Worm (Caenorhabditis elegans) whole organism, mixed stage, embryonic: ENCODE measurements around the gene vms-1.

Experiments used
- blmp-1 ChIP-seq: fragments of 150-350 bp; optimal IDR thresholded peaks from 2 replicates; lab custom pipeline; 2014; ENCODE audit warnings: missing biosample characterization, missing genetic modification characterization
- ces-1 ChIP-seq: fragments of 150-350 bp; optimal IDR thresholded peaks from 2 replicates; lab custom pipeline; 2014; ENCODE audit warnings: missing biosample characterization, missing genetic modification reagents, missing genetic modification characterization
- cnd-1 ChIP-seq: fragments of 200-800 bp; sonication (Bioruptor generic); optimal IDR thresholded peaks from 2 replicates; lab custom pipeline; 2018; ENCODE audit warnings: mild to moderate bottlenecking, missing genetic modification characterization, missing compliant biosample characterization
- lin-13 ChIP-seq: fragments of 150-350 bp; optimal IDR thresholded peaks from 2 replicates; lab custom pipeline; 2014; ENCODE audit warnings: missing biosample characterization, missing genetic modification characterization
- mep-1 ChIP-seq: fragments of 150-350 bp; optimal IDR thresholded peaks from 2 replicates; lab custom pipeline; 2017; ENCODE audit warnings: missing biosample characterization, missing genetic modification reagents, missing genetic modification characterization, inconsistent platforms
- nhr-12 ChIP-seq: fragments of 150-350 bp; optimal IDR thresholded peaks from 2 replicates; lab custom pipeline; 2014; ENCODE audit warnings: missing biosample characterization, missing genetic modification characterization
- nhr-2 ChIP-seq: fragments of 150-350 bp; optimal IDR thresholded peaks from 2 replicates; lab custom pipeline; 2014; ENCODE audit warnings: missing biosample characterization, missing genetic modification characterization
- nhr-237 ChIP-seq: fragments of 150-350 bp; optimal IDR thresholded peaks from 2 replicates; lab custom pipeline; 2014; ENCODE audit warnings: missing biosample characterization, missing genetic modification characterization
- nhr-76 ChIP-seq: sonication (generic microtip); optimal IDR thresholded peaks from 2 replicates; lab custom pipeline; 2017; ENCODE audit warnings: missing biosample characterization, missing genetic modification characterization
- pha-4 ChIP-seq: fragments of 150-350 bp; optimal IDR thresholded peaks from 2 replicates; lab custom pipeline; 2018; ENCODE audit warnings: missing biosample characterization, missing genetic modification reagents, missing genetic modification characterization
- snpc-4 ChIP-seq: fragments of 150-350 bp; optimal IDR thresholded peaks from 2 replicates; lab custom pipeline; 2014; ENCODE audit warnings: missing biosample characterization, missing genetic modification characterization
- unc-39 ChIP-seq: fragments of 150-350 bp; optimal IDR thresholded peaks from 2 replicates; lab custom pipeline; 2014; ENCODE audit warnings: missing biosample characterization, missing genetic modification characterization
- unc-62 ChIP-seq: fragments of 150-350 bp; optimal IDR thresholded peaks from 2 replicates; lab custom pipeline; 2014; ENCODE audit warnings: missing biosample characterization, missing genetic modification reagents, missing genetic modification characterization
- ztf-11 ChIP-seq: fragments of 150-350 bp; optimal IDR thresholded peaks from 2 replicates; lab custom pipeline; 2014; ENCODE audit warnings: missing biosample characterization, missing genetic modification characterization

DNA sequence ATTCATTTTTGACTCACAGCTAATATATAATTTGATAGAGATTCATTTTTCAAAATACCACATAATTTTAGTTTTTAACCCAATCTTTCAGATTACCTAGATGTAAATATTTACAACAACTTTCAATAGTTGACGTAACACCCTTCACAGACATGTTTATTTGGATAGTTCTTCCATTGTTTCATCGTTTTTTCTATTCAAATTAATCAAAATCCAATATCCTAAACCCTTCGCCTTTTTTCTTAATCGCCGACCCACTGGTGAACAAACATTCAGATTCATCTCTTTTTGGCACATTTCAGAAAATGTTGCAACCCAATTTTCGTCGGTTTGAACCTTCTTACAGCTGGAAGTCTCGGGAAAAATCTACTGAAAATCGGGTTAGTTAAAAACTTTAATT lies 10.7 kb downstream of the vms-1 start, which contains the start of gene K06H7.1:
- no peak for TF ChIP-seq nhr-2 (tag; lab: Kevin White, UChicago)
- TF ChIP-seq ztf-11 = no peak
- TF ChIP-seq pha-4 (tag; lab: Kevin White, UChicago) = no peak
- no peak for TF ChIP-seq unc-62
- no peak for TF ChIP-seq mep-1 (tag; lab: Kevin White, UChicago)
- TF ChIP-seq nhr-12 (tag; lab: Kevin White, UChicago) = no peak
- no peak for TF ChIP-seq nhr-237 (tag; lab: Kevin White, UChicago)
- no peak for TF ChIP-seq unc-39 (tag; lab: Kevin White, UChicago)
- TF ChIP-seq nhr-76 = no peak
- TF ChIP-seq cnd-1 = no peak
- no peak for TF ChIP-seq snpc-4 (tag; lab: Kevin White, UChicago)
- no peak for TF ChIP-seq blmp-1 (tag; lab: Kevin White, UChicago)
- TF ChIP-seq lin-13 (tag; lab: Kevin White, UChicago) = no peak
- TF ChIP-seq ces-1 (GFP tag; lab: Kevin White, UChicago) = no peak
